Fruit fly (Drosophila melanogaster): Measurements from ENCODE around the gene Sgs8.

Sgs8 gene

DNA sequence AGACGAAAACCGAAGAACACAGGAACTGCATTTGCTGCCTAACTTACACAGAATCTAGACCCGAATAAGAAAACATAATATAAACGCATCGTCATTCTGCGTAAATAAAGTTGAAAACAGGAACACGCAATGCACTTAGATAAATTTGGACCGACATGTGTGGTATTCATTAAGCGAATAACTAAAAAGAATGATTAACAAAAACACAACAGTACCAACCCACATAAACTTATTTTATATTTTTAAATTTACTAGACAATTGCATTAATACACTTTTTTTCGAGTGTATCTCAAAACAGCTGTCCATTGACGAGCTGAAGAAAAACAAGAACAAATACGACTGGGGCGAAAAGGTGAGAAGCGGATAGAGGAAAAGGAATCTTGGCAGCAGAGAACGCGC is 45.1 kb upstream of the Sgs8 start (continued):
- peak; percentile 87 for TF ChIP-seq gcm (GFP tag; optimal IDR thresholded peaks at IDR 0.05)
- TF ChIP-seq zf30C (GFP tag; optimal IDR thresholded peaks at IDR 0.05), result peak; percentile 89
- peak; percentile 51 for TF ChIP-seq Meics (GFP tag; optimal IDR thresholded peaks at IDR 0.05)
- TF ChIP-seq zfh1 (GFP tag; IDR thresholded peaks at IDR 0.05), result peak; percentile 94
- peak; percentile 70 for TF ChIP-seq CG11723 (GFP tag; optimal IDR thresholded peaks at IDR 0.05)
- TF ChIP-seq CG31365 (tag; optimal IDR thresholded peaks at IDR 0.05), result peak; percentile 4
- peak; percentile 9 for TF ChIP-seq CG15011 (GFP tag; optimal IDR thresholded peaks at IDR 0.05)
- peak; percentile 80 for TF ChIP-seq oc (tag; optimal IDR thresholded peaks at IDR 0.05)
- peak; percentile 67 for TF ChIP-seq CG4707 (GFP tag; optimal IDR thresholded peaks at IDR 0.05)
- TF ChIP-seq exex (tag; optimal IDR thresholded peaks at IDR 0.05), result no peak
- TF ChIP-seq Lim3 (GFP tag; IDR thresholded peaks at IDR 0.05), result no peak
- TF ChIP-seq Ets97D (GFP tag; optimal IDR thresholded peaks at IDR 0.05), result peak; percentile 33
- peak; percentile 60 for TF ChIP-seq CG10147 (GFP tag; optimal IDR thresholded peaks at IDR 0.05)
- TF ChIP-seq fd64A (GFP tag; optimal IDR thresholded peaks at IDR 0.05), result peak; percentile 74
- peak; percentile 41 for TF ChIP-seq CG10431 (GFP tag; optimal IDR thresholded peaks at IDR 0.05)
- peak; percentile 40 for TF ChIP-seq pros (GFP tag; optimal IDR thresholded peaks at IDR 0.05)
- no peak for TF ChIP-seq hth (optimal IDR thresholded peaks at IDR 0.05)
- peak; percentile 66 for TF ChIP-seq ind (GFP tag; optimal IDR thresholded peaks at IDR 0.05)
- TF ChIP-seq Dfd (GFP tag; optimal IDR thresholded peaks at IDR 0.05), result no peak
- peak; percentile 93 for TF ChIP-seq CG6254 (GFP tag; optimal IDR thresholded peaks at IDR 0.05)
- peak; percentile 31 for TF ChIP-seq CG10274 (GFP tag; optimal IDR thresholded peaks at IDR 0.05)
- TF ChIP-seq tio (GFP tag; optimal IDR thresholded peaks at IDR 0.05), result peak; percentile 78
- TF ChIP-seq tin (GFP tag; optimal IDR thresholded peaks at IDR 0.05), result peak; percentile 85
- peak in 1 of 3 experiments; percentile 96 for TF ChIP-seq lola (GFP tag; optimal IDR thresholded peaks at IDR 0.05)
- 0 out of 2 replicates have a peak, but pooled peaks have one; percentile 32 for TF ChIP-seq CG43689 (GFP tag; IDR thresholded peaks at IDR 0.05)
- TF ChIP-seq CG30403 (GFP tag; optimal IDR thresholded peaks at IDR 0.05), result peak; percentile 86
- TF ChIP-seq Bgb (GFP tag; IDR thresholded peaks at IDR 0.05; ENCODE audit: partially characterized antibody), result no peak
- TF ChIP-seq Ravus (GFP tag; IDR thresholded peaks at IDR 0.05), result no peak; the same call in 1 of the 2 replicates
- TF ChIP-seq CG10462 (GFP tag; optimal IDR thresholded peaks at IDR 0.05), result peak; percentile 76
- peak; percentile 56 for TF ChIP-seq CG5180 (GFP tag; optimal IDR thresholded peaks at IDR 0.05)
- TF ChIP-seq Lhr (GFP tag; optimal IDR thresholded peaks at IDR 0.05), result peak; percentile 75
- TF ChIP-seq Dad (GFP tag; optimal IDR thresholded peaks at IDR 0.05), result peak; percentile 67
- peak; percentile 68; the same call in 1 of the 3 replicates for TF ChIP-seq ase (GFP tag; IDR thresholded peaks at IDR 0.05)
- no peak for TF ChIP-seq CG2129 (GFP tag; IDR thresholded peaks at IDR 0.05; ENCODE audit: partially characterized antibody)
- 0 out of 3 replicates have a peak, but pooled peaks have one; percentile 49 for TF ChIP-seq CG3726 (GFP tag; IDR thresholded peaks at IDR 0.05)
- TF ChIP-seq btn (GFP tag; optimal IDR thresholded peaks at IDR 0.05), result peak; percentile 46
- TF ChIP-seq Mrtf (GFP tag; IDR thresholded peaks at IDR 0.05), result peak; percentile 61; the same call in 2 of the 3 replicates
- TF ChIP-seq lmd (GFP tag; IDR thresholded peaks at IDR 0.05), result peak; percentile 72
- peak; percentile 86 for TF ChIP-seq unpg (GFP tag; optimal IDR thresholded peaks at IDR 0.05)
- peak; percentile 79 for TF ChIP-seq row (GFP tag; IDR thresholded peaks at IDR 0.05)
- peak; percentile 58 for TF ChIP-seq da (GFP tag; optimal IDR thresholded peaks at IDR 0.05)
- TF ChIP-seq inv (GFP tag; IDR thresholded peaks at IDR 0.05; ENCODE audit: partially characterized antibody), result no peak
- TF ChIP-seq scrt (GFP tag; optimal IDR thresholded peaks at IDR 0.05), result peak; percentile 50
- peak; percentile 52 for TF ChIP-seq CG7786 (GFP tag; optimal IDR thresholded peaks at IDR 0.05)
- TF ChIP-seq crp (GFP tag; optimal IDR thresholded peaks at IDR 0.05), result peak in 1 of 2 experiments; percentile 63
- peak; percentile 39 for TF ChIP-seq CG1647 (GFP tag; optimal IDR thresholded peaks at IDR 0.05)
- TF ChIP-seq Lpt (GFP tag; optimal IDR thresholded peaks at IDR 0.05), result no peak
- TF ChIP-seq br (optimal IDR thresholded peaks at IDR 0.05), result no peak
- no peak for TF ChIP-seq toy (GFP tag; IDR thresholded peaks at IDR 0.05)
- TF ChIP-seq CG17186 (GFP tag; optimal IDR thresholded peaks at IDR 0.05), result peak; percentile 52
- peak; percentile 6 for TF ChIP-seq YL-1 (GFP tag; optimal IDR thresholded peaks at IDR 0.05)
